Worm (Caenorhabditis elegans) whole organism, L3 larva: ENCODE measurements around the gene srbc-37.

Source experiments
- ceh-28 ChIP-seq: fragments of 150-350 bp; optimal IDR thresholded peaks from 2 replicates; lab custom pipeline; 2014; ENCODE audit warnings: missing biosample characterization, missing genetic modification reagents, missing genetic modification characterization
- fos-1 ChIP-seq: fragments of 150-350 bp; optimal IDR thresholded peaks from 2 replicates; lab custom pipeline; 2014; ENCODE audit warnings: missing biosample characterization, missing genetic modification characterization
- jun-1 ChIP-seq: fragments of 150-350 bp; optimal IDR thresholded peaks from 2 replicates; lab custom pipeline; 2014; ENCODE audit warnings: missing biosample characterization, missing genetic modification reagents, missing genetic modification characterization
- mdl-1 ChIP-seq: fragments of 150-350 bp; optimal IDR thresholded peaks from 2 replicates; lab custom pipeline; 2014; ENCODE audit warnings: missing biosample characterization, missing genetic modification characterization
- nfya-1 ChIP-seq: sonication (generic microtip); optimal IDR thresholded peaks from 2 replicates; lab custom pipeline; 2017; ENCODE audit warnings: missing genetic modification characterization, mild to moderate bottlenecking, missing compliant biosample characterization, antibody characterized with exemption, moderate library complexity; ENCODE audit not compliant: insufficient read depth
- nhr-25 ChIP-seq: sonication (generic microtip); optimal IDR thresholded peaks from 2 replicates; lab custom pipeline; 2017; ENCODE audit warnings: missing biosample characterization, missing genetic modification characterization
- nhr-76 ChIP-seq: fragments of 150-350 bp; sonication (generic microtip); optimal IDR thresholded peaks from 5 replicates; lab custom pipeline; 2014; ENCODE audit warnings: missing biosample characterization, missing genetic modification characterization
- nhr-77 ChIP-seq: fragments of 150-350 bp; optimal IDR thresholded peaks from 2 replicates; lab custom pipeline; 2014; ENCODE audit warnings: missing biosample characterization, missing genetic modification characterization
- sea-2 ChIP-seq: fragments of 150-350 bp; sonication (generic microtip); optimal IDR thresholded peaks from 4 replicates; lab custom pipeline; 2014; ENCODE audit warnings: missing biosample characterization, missing genetic modification reagents, missing genetic modification characterization
- unc-62 ChIP-seq: fragments of 150-350 bp; sonication (generic microtip); optimal IDR thresholded peaks from 4 replicates; lab custom pipeline; 2014; ENCODE audit warnings: missing biosample characterization, missing genetic modification reagents, missing genetic modification characterization

- TF ChIP-seq nhr-77 (tag; lab: Kevin White, UChicago): no peak
- TF ChIP-seq nfya-1 (tag; lab: Kevin White, UChicago): no peak
- no peak for TF ChIP-seq fos-1
- TF ChIP-seq mdl-1 (tag; lab: Kevin White, UChicago): no peak
- no peak for TF ChIP-seq ceh-28 (tag; lab: Kevin White, UChicago)
- TF ChIP-seq unc-62 (GFP tag; lab: Kevin White, UChicago): no peak
- no peak for TF ChIP-seq sea-2 (GFP tag; lab: Kevin White, UChicago)
- TF ChIP-seq jun-1: no peak
- no peak for TF ChIP-seq nhr-25 (tag; lab: Kevin White, UChicago)
- no peak for TF ChIP-seq nhr-76 (tag; lab: Kevin White, UChicago)
Measured at ce11 chrV:687384-687783, 15.0 kb upstream of the srbc-37 start, which contains the start of gene H25P19.1.
